Worm (Caenorhabditis elegans) whole organism, mixed stage, embryonic: ENCODE measurements around the gene popl-1.

Experiments used
- elt-3 ChIP-seq: fragments of 150-350 bp; optimal IDR thresholded peaks from 2 replicates; lab custom pipeline; 2014; ENCODE audit warnings: missing biosample characterization, missing genetic modification characterization
- lin-13 ChIP-seq: fragments of 150-350 bp; optimal IDR thresholded peaks from 2 replicates; lab custom pipeline; 2014; ENCODE audit warnings: missing biosample characterization, missing genetic modification characterization
- nhr-12 ChIP-seq: fragments of 150-350 bp; optimal IDR thresholded peaks from 2 replicates; lab custom pipeline; 2014; ENCODE audit warnings: missing biosample characterization, missing genetic modification characterization

DNA sequence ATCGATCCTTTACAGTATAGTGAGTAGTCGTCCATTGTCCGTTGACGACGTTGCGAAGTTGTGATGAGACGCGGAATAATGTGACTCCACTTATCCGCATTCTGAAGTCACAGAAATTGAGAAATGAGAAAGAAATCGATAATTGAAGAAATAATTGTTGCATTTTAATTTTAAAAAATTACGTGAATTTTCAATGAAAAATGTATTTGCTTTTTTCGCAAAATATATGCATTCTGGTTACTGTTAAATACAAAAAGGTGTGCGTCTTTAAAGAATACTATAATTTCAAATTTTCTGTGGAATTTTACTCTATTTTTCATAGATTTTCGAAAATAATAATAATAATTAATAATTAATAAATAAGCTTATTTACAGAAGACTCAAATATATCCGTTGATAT is 16.1 kb upstream of the popl-1 start, which contains the start of gene let-721:
- no peak for TF ChIP-seq nhr-12 (tag; lab: Kevin White, UChicago)
- no peak for TF ChIP-seq elt-3
- no peak for TF ChIP-seq lin-13
